Fruit fly (Drosophila melanogaster): ENCODE data around the gene btsz.

DNA sequence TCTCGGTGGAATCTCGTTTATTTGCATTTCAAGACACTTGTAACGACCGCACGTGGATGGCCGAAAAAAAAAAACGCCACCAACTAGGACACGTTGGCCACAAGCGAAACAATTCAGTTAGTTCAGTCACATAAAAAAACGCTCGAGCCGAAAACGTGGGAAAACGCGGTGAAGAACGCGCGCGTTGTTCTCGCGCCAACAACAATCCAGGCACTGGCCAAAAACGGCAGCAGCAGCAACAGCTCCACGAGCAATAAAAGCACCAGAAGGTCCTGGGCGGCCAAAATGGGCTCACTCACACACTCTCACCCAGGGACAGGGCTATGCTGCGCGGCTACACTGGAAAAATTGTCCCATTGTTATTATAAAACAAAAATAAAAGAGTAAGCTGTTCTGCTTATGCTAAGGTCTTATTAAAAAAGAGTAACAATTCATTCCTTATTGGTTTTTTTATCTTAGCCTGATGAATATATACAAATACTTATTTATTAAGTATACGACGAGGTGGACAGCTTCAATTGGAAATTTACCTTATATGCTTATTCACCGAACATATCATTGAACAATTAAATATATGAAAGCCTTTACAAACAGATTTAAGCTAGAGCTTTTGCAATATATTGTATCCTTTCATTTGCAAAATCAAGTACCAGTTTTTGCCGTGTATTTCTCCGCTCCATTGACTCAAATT is at the start of gene btsz:
- no peak for TF ChIP-seq bab1 (GFP tag; optimal IDR thresholded peaks at IDR 0.05)
- no peak for TF ChIP-seq kay (GFP tag; ENCODE audit: borderline replicate concordance)
- no peak for TF ChIP-seq Hr96 (GFP tag; optimal IDR thresholded peaks at IDR 0.05)
- TF ChIP-seq CG33017 (tag; optimal IDR thresholded peaks at IDR 0.05) = no peak
